Fruit fly (Drosophila melanogaster): ENCODE measurements around the gene Or85f.

Or85f gene

DNA sequence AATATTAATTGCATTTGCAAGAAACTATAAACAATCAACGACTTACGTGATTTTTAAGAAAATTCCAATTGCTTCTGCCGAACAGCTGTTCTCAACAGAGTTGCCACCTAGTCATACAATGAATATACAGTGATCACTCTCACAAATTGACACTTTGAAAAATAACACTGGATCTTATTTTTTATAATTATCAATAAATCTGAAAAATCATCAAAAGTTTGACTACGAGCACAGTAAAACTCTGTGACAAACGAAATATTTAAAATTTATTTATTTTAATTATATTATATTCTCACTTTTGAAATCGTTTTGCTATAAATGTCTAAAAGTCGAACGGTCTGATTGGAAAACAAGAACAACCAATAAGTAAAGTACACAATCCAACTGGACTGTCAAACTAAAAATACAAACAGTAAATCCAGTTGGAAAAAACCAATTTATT is 2.0 kb downstream of the Or85f start, which contains the start of gene CG34117 (continued):
- no peak for TF ChIP-seq Mes4 (GFP tag; optimal IDR thresholded peaks at IDR 0.05)
- TF ChIP-seq Ets97D (GFP tag; optimal IDR thresholded peaks at IDR 0.05): peak; percentile 41
- TF ChIP-seq CG17802 (tag; optimal IDR thresholded peaks at IDR 0.05): no peak
- TF ChIP-seq esg (GFP tag; conservative IDR thresholded peaks at IDR 0.05): peak; percentile 72
- TF ChIP-seq dpn (GFP tag; optimal IDR thresholded peaks at IDR 0.05): peak; percentile 58 to 89
- TF ChIP-seq ken (GFP tag; IDR thresholded peaks at IDR 0.05): peak; percentile 86
- TF ChIP-seq Fer2 (tag; optimal IDR thresholded peaks at IDR 0.05): peak; percentile 70
- no peak; the same call in 1 of the 2 replicates for TF ChIP-seq CG5953 (GFP tag; IDR thresholded peaks at IDR 0.05)
- TF ChIP-seq CG4328 (GFP tag; optimal IDR thresholded peaks at IDR 0.05): peak; percentile 71
- TF ChIP-seq CG8765 (GFP tag; IDR thresholded peaks at IDR 0.05): peak; percentile 73
- peak; percentile 69; the same call in 2 of the 3 replicates for TF ChIP-seq ase (GFP tag; IDR thresholded peaks at IDR 0.05)
- TF ChIP-seq Atf3 (GFP tag; optimal IDR thresholded peaks at IDR 0.05): peak; percentile 34
- peak; percentile 54 for TF ChIP-seq schlank (tag; optimal IDR thresholded peaks at IDR 0.05)
- peak; percentile 0 for TF ChIP-seq shn (GFP tag; optimal IDR thresholded peaks at IDR 0.05)
- no peak for TF ChIP-seq usp (GFP tag; optimal IDR thresholded peaks at IDR 0.05)
- TF ChIP-seq D19B (GFP tag; optimal IDR thresholded peaks at IDR 0.05): peak; percentile 48
- TF ChIP-seq CG12744 (GFP tag; optimal IDR thresholded peaks at IDR 0.05): peak; percentile 37
- TF ChIP-seq E2f1 (GFP tag; IDR thresholded peaks at IDR 0.05): peak; percentile 79
- peak; percentile 67 for TF ChIP-seq Side (GFP tag; optimal IDR thresholded peaks at IDR 0.05)
- TF ChIP-seq phol (tag; optimal IDR thresholded peaks at IDR 0.05): peak; percentile 75
- TF ChIP-seq Adf1 (GFP tag; IDR thresholded peaks at IDR 0.05): peak; percentile 54; the same call in 1 of the 2 replicates
- peak; percentile 64 for TF ChIP-seq CG18619 (GFP tag; optimal IDR thresholded peaks at IDR 0.05)
- TF ChIP-seq jumu (GFP tag; optimal IDR thresholded peaks at IDR 0.05): peak; percentile 25
- TF ChIP-seq Abd-B (GFP tag; optimal IDR thresholded peaks at IDR 0.05): peak; percentile 64
- peak; percentile 4 for TF ChIP-seq tup (GFP tag; optimal IDR thresholded peaks at IDR 0.05)
- no peak for TF ChIP-seq vnd (GFP tag; IDR thresholded peaks at IDR 0.05; ENCODE audit: partially characterized antibody)
- no peak for TF ChIP-seq cg (GFP tag; optimal IDR thresholded peaks at IDR 0.05)
- peak; percentile 82 for TF ChIP-seq tgo (GFP tag; IDR thresholded peaks at IDR 0.05)
- TF ChIP-seq CG1024 (GFP tag; IDR thresholded peaks at IDR 0.05): peak; percentile 67
- TF ChIP-seq Hr39 (optimal IDR thresholded peaks at IDR 0.05): no peak
- peak; percentile 33; the same call in 1 of the 2 replicates for TF ChIP-seq ham (GFP tag; IDR thresholded peaks at IDR 0.05)
- peak; percentile 82 for TF ChIP-seq zen (tag; optimal IDR thresholded peaks at IDR 0.05)
- peak; percentile 79; the same call in 2 of the 3 replicates for TF ChIP-seq B-H1 (GFP tag; IDR thresholded peaks at IDR 0.05)
- peak; percentile 81 for TF ChIP-seq CG9437 (GFP tag; optimal IDR thresholded peaks at IDR 0.05)
- TF ChIP-seq Scr (GFP tag; IDR thresholded peaks at IDR 0.05; ENCODE audit: partially characterized antibody): no peak
- peak; percentile 57 for TF ChIP-seq CG6683 (GFP tag; optimal IDR thresholded peaks at IDR 0.05)
- no peak for TF ChIP-seq Lim3 (GFP tag; IDR thresholded peaks at IDR 0.05)
- TF ChIP-seq crp (GFP tag; optimal IDR thresholded peaks at IDR 0.05): peak; percentile 86 to 95
- TF ChIP-seq HLHmδ (GFP tag; optimal IDR thresholded peaks at IDR 0.05): no peak
- TF ChIP-seq btn (GFP tag; optimal IDR thresholded peaks at IDR 0.05): no peak
- no peak for TF ChIP-seq nerfin-2 (GFP tag; IDR thresholded peaks at IDR 0.05; ENCODE audit: partially characterized antibody)
- peak; percentile 43 for TF ChIP-seq CG8281 (tag; optimal IDR thresholded peaks at IDR 0.05)
- TF ChIP-seq Sry-δ (GFP tag; optimal IDR thresholded peaks at IDR 0.05): peak; percentile 18
- TF ChIP-seq CG31388 (GFP tag; optimal IDR thresholded peaks at IDR 0.05): peak; percentile 46
- TF ChIP-seq CG7928 (GFP tag; optimal IDR thresholded peaks at IDR 0.05): no peak
- peak; percentile 82 for TF ChIP-seq Hmr (GFP tag; optimal IDR thresholded peaks at IDR 0.05)
- peak; percentile 90 for TF ChIP-seq Xrp1 (GFP tag; IDR thresholded peaks at IDR 0.05)
- 0 out of 2 replicates have a peak, but pooled peaks have one; percentile 35 for TF ChIP-seq Oaz (GFP tag; IDR thresholded peaks at IDR 0.05)
- peak; percentile 24 for TF ChIP-seq CG33213 (GFP tag; optimal IDR thresholded peaks at IDR 0.05)
- 0 out of 2 replicates have a peak, but pooled peaks have one; percentile 46 for TF ChIP-seq sens-2 (GFP tag; IDR thresholded peaks at IDR 0.05)
- TF ChIP-seq CG7556 (GFP tag; optimal IDR thresholded peaks at IDR 0.05): peak; percentile 75
